Fruit fly (Drosophila melanogaster) whole organism, embryonic: ENCODE results near the gene CG15814.
A peak's percentile ranks its signal among the peaks of the same experiment; 100 is the strongest.

ENCODE experiments used
- CG10274 ChIP-seq: fragments of 200-800 bp; sonication (Bioruptor generic); optimal IDR thresholded peaks from 3 replicates; lab custom pipeline; 2017; ENCODE audit warnings: missing biosample characterization, mild to moderate bottlenecking, missing genetic modification characterization
- CG10979 ChIP-seq: fragments of 200-800 bp; sonication (Bioruptor generic); optimal IDR thresholded peaks from 2 replicates; lab custom pipeline; 2018; ENCODE audit warnings: missing biosample characterization, mild to moderate bottlenecking, missing genetic modification characterization, moderate library complexity
- CG11085 ChIP-seq: fragments of 200-800 bp; sonication (Bioruptor generic); IDR thresholded peaks from 2 replicates; pipeline ENCODE4 v1.3.6; 2022; ENCODE audit warnings: missing biosample characterization, missing genetic modification characterization
- CG12236 ChIP-seq: fragments of 200-800 bp; sonication (Bioruptor generic); optimal IDR thresholded peaks from 2 replicates; lab custom pipeline; 2016; ENCODE audit warnings: missing biosample characterization, missing genetic modification characterization
- CG13775 ChIP-seq: fragments of 200-800 bp; sonication (Bioruptor generic); optimal IDR thresholded peaks from 3 replicates; lab custom pipeline; 2017; ENCODE audit warnings: missing biosample characterization, mild to moderate bottlenecking, missing genetic modification characterization
- CG14441 ChIP-seq: fragments of 200-800 bp; sonication (Bioruptor generic); IDR thresholded peaks from 2 replicates; pipeline ENCODE4 v1.3.6; 2022; ENCODE audit warnings: missing biosample characterization, missing genetic modification characterization
- CG14965 ChIP-seq: fragments of 200-800 bp; sonication (Bioruptor generic); optimal IDR thresholded peaks from 2 replicates; lab custom pipeline; 2016; ENCODE audit warnings: missing biosample characterization, missing genetic modification characterization, borderline replicate concordance
- CG15073 ChIP-seq: fragments of 200-800 bp; sonication (Bioruptor generic); optimal IDR thresholded peaks from 2 replicates; lab custom pipeline; 2016; ENCODE audit warnings: missing biosample characterization, missing genetic modification characterization
- CG15479 ChIP-seq: fragments of 200-800 bp; sonication (Bioruptor generic); optimal IDR thresholded peaks from 3 replicates; lab custom pipeline; 2019; ENCODE audit warnings: missing biosample characterization, mild to moderate bottlenecking, missing genetic modification characterization, moderate library complexity
- CG17186 ChIP-seq: fragments of 200-800 bp; sonication (Bioruptor generic); optimal IDR thresholded peaks from 3 replicates; lab custom pipeline; 2017; ENCODE audit warnings: missing biosample characterization, missing genetic modification reagents, missing genetic modification characterization
- CG17361 ChIP-seq: fragments of 200-800 bp; sonication (Bioruptor generic); IDR thresholded peaks from 3 replicates; pipeline ENCODE4 v1.3.6; 2022; ENCODE audit warnings: missing biosample characterization, missing genetic modification characterization
- CG17568 ChIP-seq: fragments of 200-800 bp; sonication (Bioruptor generic); optimal IDR thresholded peaks from 2 replicates; lab custom pipeline; 2018; ENCODE audit warnings: missing biosample characterization, mild to moderate bottlenecking, missing genetic modification characterization, moderate library complexity
- CG17829 ChIP-seq: fragments of 200-800 bp; optimal IDR thresholded peaks from 2 replicates; lab custom pipeline; 2019; ENCODE audit warnings: missing biosample characterization, mild to moderate bottlenecking, missing genetic modification characterization, moderate library complexity
- CG18476 ChIP-seq: fragments of 200-800 bp; sonication (Bioruptor generic); optimal IDR thresholded peaks from 2 replicates; lab custom pipeline; 2016; ENCODE audit warnings: missing biosample characterization, mild to moderate bottlenecking, missing genetic modification characterization
- CG2889 ChIP-seq: fragments of 200-800 bp; sonication (Bioruptor generic); IDR thresholded peaks from 3 replicates; pipeline ENCODE4 v1.3.6; 2022; ENCODE audit warnings: missing biosample characterization, missing genetic modification characterization
- CG33557 ChIP-seq: fragments of 200-800 bp; sonication (Bioruptor generic); optimal IDR thresholded peaks from 2 replicates; lab custom pipeline; 2019; ENCODE audit warnings: missing biosample characterization, mild to moderate bottlenecking, missing genetic modification characterization, moderate library complexity
- CG6791 ChIP-seq: fragments of 200-800 bp; sonication (Bioruptor generic); IDR thresholded peaks from 3 replicates; pipeline ENCODE4 v1.3.6; 2022; ENCODE audit warnings: missing biosample characterization, missing genetic modification characterization; ENCODE audit not compliant: partially characterized antibody
- CG6854 ChIP-seq: fragments of 200-800 bp; sonication (Bioruptor generic); optimal IDR thresholded peaks from 3 replicates; lab custom pipeline; 2017; ENCODE audit warnings: missing biosample characterization, mild to moderate bottlenecking, missing genetic modification characterization
- CG7556 ChIP-seq: fragments of 200-800 bp; sonication (Bioruptor generic); optimal IDR thresholded peaks from 2 replicates; lab custom pipeline; 2017; ENCODE audit warnings: missing biosample characterization, mild to moderate bottlenecking, missing genetic modification characterization
- CG7839 ChIP-seq: fragments of 200-800 bp; sonication (Bioruptor generic); optimal IDR thresholded peaks from 3 replicates; lab custom pipeline; 2018; ENCODE audit warnings: missing biosample characterization, mild to moderate bottlenecking, missing genetic modification characterization, moderate library complexity
- CG9215 ChIP-seq: fragments of 200-800 bp; sonication (Bioruptor generic); IDR thresholded peaks from 2 replicates; pipeline ENCODE4 v1.3.6; 2022; ENCODE audit warnings: missing biosample characterization, missing genetic modification characterization
- CG9727 ChIP-seq: fragments of 200-800 bp; sonication (Bioruptor generic); optimal IDR thresholded peaks from 3 replicates; lab custom pipeline; 2017; ENCODE audit warnings: missing biosample characterization, mild to moderate bottlenecking, missing genetic modification characterization
- CkIIα-i1 ChIP-seq: fragments of 200-800 bp; sonication (Bioruptor generic); IDR thresholded peaks from 2 replicates; pipeline ENCODE4 v1.3.6; 2022; ENCODE audit warnings: missing biosample characterization, missing genetic modification characterization
- Dad ChIP-seq: fragments of 200-800 bp; sonication (Bioruptor generic); optimal IDR thresholded peaks from 3 replicates; lab custom pipeline; 2016; ENCODE audit warnings: missing biosample characterization, missing genetic modification characterization
- HmgD ChIP-seq: fragments of 200-800 bp; sonication (Bioruptor generic); optimal IDR thresholded peaks from 3 replicates; lab custom pipeline; 2016; ENCODE audit warnings: missing biosample characterization, missing genetic modification characterization
- Hmr ChIP-seq: fragments of 200-800 bp; sonication (Bioruptor generic); optimal IDR thresholded peaks from 3 replicates; lab custom pipeline; 2017; ENCODE audit warnings: mild to moderate bottlenecking, missing biosample characterization, missing genetic modification reagents, missing genetic modification characterization
- Hr51 ChIP-seq, 2 experiments: fragments of 200-800 bp; sonication (Bioruptor generic); optimal IDR thresholded peaks; 2 replicates in 1 of 2; 3 replicates in 1 of 2; lab custom pipeline; 2016 to 2018; ENCODE audit warnings: missing biosample characterization in 2 of 2, missing genetic modification characterization in 2 of 2, mild to moderate bottlenecking in 1 of 2, moderate library complexity in 1 of 2
- NC2β ChIP-seq: fragments of 200-800 bp; sonication (Bioruptor generic); optimal IDR thresholded peaks from 2 replicates; lab custom pipeline; 2016; ENCODE audit warnings: missing biosample characterization, missing genetic modification characterization
- NfI ChIP-seq: fragments of 200-800 bp; sonication (Bioruptor generic); optimal IDR thresholded peaks from 3 replicates; lab custom pipeline; 2018; ENCODE audit warnings: missing biosample characterization, mild to moderate bottlenecking, missing genetic modification characterization, moderate library complexity
- Poxn ChIP-seq: fragments of 200-800 bp; sonication (Bioruptor generic); IDR thresholded peaks from 2 replicates; pipeline ENCODE4 v1.3.6; 2022; ENCODE audit warnings: missing biosample characterization, missing genetic modification characterization
- Xbp1 ChIP-seq: fragments of 200-800 bp; sonication (Bioruptor generic); optimal IDR thresholded peaks from 3 replicates; lab custom pipeline; 2016; ENCODE audit warnings: missing biosample characterization, mild to moderate bottlenecking, missing genetic modification characterization
- cad ChIP-seq: fragments of >200 bp; optimal IDR thresholded peaks from 2 replicates; lab custom pipeline; 2017; ENCODE audit warnings: missing biosample characterization, missing genetic modification characterization
- cg ChIP-seq: fragments of 200-800 bp; sonication (Bioruptor generic); optimal IDR thresholded peaks from 3 replicates; lab custom pipeline; 2019; ENCODE audit warnings: missing biosample characterization, mild to moderate bottlenecking, missing genetic modification characterization, moderate library complexity
- chm ChIP-seq: fragments of 200-800 bp; sonication (Bioruptor generic); IDR thresholded peaks from 2 replicates; pipeline ENCODE4 v1.3.6; 2022; ENCODE audit warnings: missing biosample characterization, missing genetic modification characterization
- croc ChIP-seq: fragments of 200-800 bp; sonication (Bioruptor generic); conservative IDR thresholded peaks from 3 replicates; pipeline ENCODE4 v1.3.6; 2022; ENCODE audit warnings: missing biosample characterization, missing genetic modification characterization
- dmrt99B ChIP-seq: fragments of 200-800 bp; sonication (Bioruptor generic); optimal IDR thresholded peaks from 2 replicates; lab custom pipeline; 2018; ENCODE audit warnings: missing biosample characterization, mild to moderate bottlenecking, missing genetic modification characterization, moderate library complexity
- gcm2 ChIP-seq: fragments of 200-800 bp; sonication (Bioruptor generic); optimal IDR thresholded peaks from 2 replicates; lab custom pipeline; 2016; ENCODE audit warnings: missing biosample characterization, missing genetic modification characterization
- lola ChIP-seq, 3 experiments: fragments of >200 bp in 2 of 3; fragments of 200-800 bp in 1 of 3; sonication (Bioruptor generic) in 1 of 3; optimal IDR thresholded peaks; 2 replicates each; lab custom pipeline; 2017 to 2019; ENCODE audit warnings: missing biosample characterization in 3 of 3, missing genetic modification characterization in 3 of 3, mild to moderate bottlenecking in 1 of 3, moderate library complexity in 1 of 3
- mam ChIP-seq: fragments of 200-800 bp; sonication (Bioruptor generic); optimal IDR thresholded peaks from 3 replicates; lab custom pipeline; 2016; ENCODE audit warnings: missing biosample characterization, missing genetic modification characterization
- mirr ChIP-seq: fragments of 200-800 bp; sonication (Bioruptor generic); optimal IDR thresholded peaks from 3 replicates; lab custom pipeline; 2018; ENCODE audit warnings: missing biosample characterization, mild to moderate bottlenecking, missing genetic modification characterization
- org-1 ChIP-seq: fragments of 200-800 bp; sonication (Bioruptor generic); optimal IDR thresholded peaks from 2 replicates; lab custom pipeline; 2017; ENCODE audit warnings: missing biosample characterization, missing genetic modification characterization
- phol ChIP-seq: fragments of 200-800 bp; sonication (Bioruptor generic); optimal IDR thresholded peaks from 3 replicates; lab custom pipeline; 2018; ENCODE audit warnings: missing biosample characterization, mild to moderate bottlenecking, missing genetic modification characterization, moderate library complexity
- pum ChIP-seq: fragments of 200-800 bp; sonication (Bioruptor generic); optimal IDR thresholded peaks from 2 replicates; lab custom pipeline; 2016; ENCODE audit warnings: missing biosample characterization, missing genetic modification characterization
- row ChIP-seq: fragments of 200-800 bp; sonication (Bioruptor generic); IDR thresholded peaks from 3 replicates; pipeline ENCODE4 v1.3.6; 2022; ENCODE audit warnings: missing biosample characterization, missing genetic modification characterization
- schlank ChIP-seq: fragments of 200-800 bp; sonication (Bioruptor generic); optimal IDR thresholded peaks from 2 replicates; lab custom pipeline; 2018; ENCODE audit warnings: missing biosample characterization, mild to moderate bottlenecking, missing genetic modification characterization
- tio ChIP-seq: fragments of 200-800 bp; sonication (Bioruptor generic); optimal IDR thresholded peaks from 2 replicates; lab custom pipeline; 2017; ENCODE audit warnings: missing biosample characterization, missing genetic modification characterization, inconsistent platforms
- trem ChIP-seq: fragments of 200-800 bp; optimal IDR thresholded peaks from 3 replicates; lab custom pipeline; 2019; ENCODE audit warnings: missing biosample characterization, mild to moderate bottlenecking, missing genetic modification characterization, moderate library complexity
- twi ChIP-seq: fragments of 200-800 bp; optimal IDR thresholded peaks from 2 replicates; lab custom pipeline; 2019; ENCODE audit warnings: missing biosample characterization, mild to moderate bottlenecking, missing genetic modification characterization, moderate library complexity
- unpg ChIP-seq: fragments of 200-800 bp; sonication (Bioruptor generic); optimal IDR thresholded peaks from 3 replicates; lab custom pipeline; 2018; ENCODE audit warnings: missing biosample characterization, mild to moderate bottlenecking, missing genetic modification characterization, moderate library complexity
- zen ChIP-seq: fragments of 200-800 bp; sonication (Bioruptor generic); optimal IDR thresholded peaks from 3 replicates; lab custom pipeline; 2018; ENCODE audit warnings: missing biosample characterization, mild to moderate bottlenecking, missing genetic modification characterization, moderate library complexity
- zfh2 ChIP-seq: fragments of 200-800 bp; sonication (Bioruptor generic); optimal IDR thresholded peaks from 2 replicates; lab custom pipeline; 2016; ENCODE audit warnings: missing biosample characterization, missing genetic modification characterization

The CG15814 gene

DNA sequence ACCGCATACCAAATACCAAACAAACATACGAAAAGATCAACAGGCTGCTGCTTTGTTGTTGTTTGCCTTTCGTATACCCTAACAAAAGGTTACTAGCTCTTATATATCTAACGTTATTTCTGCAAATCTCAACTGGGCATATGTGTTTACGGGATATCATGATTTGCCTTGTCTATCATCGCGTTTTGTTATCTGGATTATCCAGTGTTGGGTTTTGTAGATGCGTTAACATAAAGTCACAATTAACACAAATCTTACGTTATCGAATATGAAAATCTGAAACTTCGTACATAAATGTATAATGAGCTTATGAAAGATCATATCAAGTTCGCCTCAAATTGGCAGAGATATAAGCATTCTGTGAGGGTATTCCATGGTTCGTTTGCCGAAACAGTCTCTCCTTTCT, 19.9 kb downstream of the CG15814 start (continued):
- TF ChIP-seq CG14441 (GFP tag; lab: Robert Waterston, UW) (no peak), CG18476 (GFP tag; lab: Kevin White, UChicago) (no peak), Hr51 (GFP tag; optimal IDR thresholded peaks at IDR 0.05; lab: Kevin White, UChicago) (peak in 1 of 2 experiments; percentile 13), CG14965 (no peak), CG9215 (GFP tag; lab: Robert Waterston, UW) (no peak), CG10274 (peak; percentile 2), CG2889 (GFP tag; lab: Robert Waterston, UW) (no peak), CG33557 (GFP tag; lab: Kevin White, UChicago) (peak; percentile 58), twi (tag; lab: Kevin White, UChicago) (peak; percentile 8), CG6791 (GFP tag; lab: Robert Waterston, UW) (no peak), chm (GFP tag; lab: Robert Waterston, UW) (no peak), Xbp1 (GFP tag; lab: Kevin White, UChicago) (peak; percentile 7), CkIIα-i1 (no peak), zen (peak; percentile 10), mirr (no peak), CG7556 (peak; percentile 31), NfI (no peak), CG11085 (no peak), gcm2 (GFP tag; lab: Kevin White, UChicago) (no peak), CG6854 (GFP tag; lab: Kevin White, UChicago) (no peak), cg (GFP tag; lab: Kevin White, UChicago) (no peak), Dad (GFP tag; lab: Kevin White, UChicago) (no peak), schlank (tag; lab: Kevin White, UChicago) (no peak), croc (GFP tag; lab: Robert Waterston, UW) (no peak), org-1 (GFP tag; lab: Kevin White, UChicago) (peak; percentile 14), phol (tag; lab: Kevin White, UChicago) (peak; percentile 45), cad (no peak), CG12236 (GFP tag; lab: Kevin White, UChicago) (no peak), HmgD (GFP tag; lab: Kevin White, UChicago) (no peak), pum (peak; percentile 34), trem (tag; lab: Kevin White, UChicago) (peak; percentile 6), dmrt99B (tag; lab: Kevin White, UChicago) (peak; percentile 3), CG7839 (tag; lab: Kevin White, UChicago) (peak; percentile 2), unpg (GFP tag; lab: Kevin White, UChicago) (no peak), mam (no peak), NC2β (GFP tag; lab: Kevin White, UChicago) (no peak), zfh2 (GFP tag; lab: Kevin White, UChicago) (no peak), lola (GFP tag; optimal IDR thresholded peaks at IDR 0.05; lab: Kevin White, UChicago) (peak in 1 of 3 experiments; percentile 75), CG10979 (tag; lab: Kevin White, UChicago) (peak; percentile 51), Poxn (GFP tag; lab: Robert Waterston, UW) (no peak), CG9727 (GFP tag; lab: Kevin White, UChicago) (peak; percentile 76), CG13775 (GFP tag; lab: Kevin White, UChicago) (peak; percentile 43), CG17568 (GFP tag; lab: Kevin White, UChicago) (no peak), CG17361 (0 out of 3 replicates have a peak, but pooled peaks have one; percentile 14), CG17186 (no peak), CG15479 (peak; percentile 61), Hmr (GFP tag; lab: Kevin White, UChicago) (no peak), row (GFP tag; lab: Robert Waterston, UW) (peak; percentile 46; the same call in 1 of the 3 replicates), CG15073 (GFP tag; lab: Kevin White, UChicago) (no peak), tio (GFP tag; lab: Kevin White, UChicago) (peak; percentile 28), CG17829 (tag; lab: Kevin White, UChicago) (no peak)
